Worm (Caenorhabditis elegans) whole organism, L4/young adult: ENCODE measurements around the gene T04A8.13.

Experiments
- W03F9.2 ChIP-seq: fragments of 150-350 bp; optimal IDR thresholded peaks from 2 replicates; lab custom pipeline; 2014; ENCODE audit warnings: missing biosample characterization, missing genetic modification characterization
- him-1 ChIP-seq: sonication (generic microtip); optimal IDR thresholded peaks from 2 replicates; lab custom pipeline; 2016; ENCODE audit warnings: missing genotype, missing genetic modification reagents, missing genetic modification characterization, missing compliant biosample characterization

DNA sequence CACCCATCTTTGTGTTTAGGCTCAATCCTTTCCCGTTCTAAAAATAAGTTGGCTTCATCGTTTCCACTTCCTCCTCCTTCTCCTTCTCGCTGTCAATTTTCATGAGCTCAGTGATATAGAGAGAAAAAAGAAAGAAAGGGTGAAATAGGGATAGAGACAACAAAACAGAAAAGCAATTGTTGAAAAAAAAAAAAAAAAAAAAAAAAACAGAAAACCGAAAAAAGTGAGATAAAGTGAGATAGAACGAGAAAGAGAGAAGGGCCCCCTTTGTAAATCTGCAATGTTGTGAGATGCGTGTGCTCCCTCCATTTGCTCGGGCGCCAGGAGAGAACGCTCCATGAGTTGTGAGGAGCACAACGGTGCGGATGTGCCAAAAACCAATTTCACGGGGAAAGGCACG lies 17.1 kb downstream of the T04A8.13 start:
- TF ChIP-seq W03F9.2 (tag; lab: Kevin White, UChicago) (no peak), him-1 (tag; lab: Kevin White, UChicago) (peak; percentile 13)
